Fruit fly (Drosophila melanogaster): Measurements from ENCODE around the gene velo.

Gene velo

dm6 chr3L:6704468-6705056 is 48.0 kb downstream of the velo start, which contains the start of gene CG8519:
Gene CG8519 (plus strand): TSS chr3L:6704860.
- no peak for TF ChIP-seq noc (tag; optimal IDR thresholded peaks at IDR 0.05)

DNA sequence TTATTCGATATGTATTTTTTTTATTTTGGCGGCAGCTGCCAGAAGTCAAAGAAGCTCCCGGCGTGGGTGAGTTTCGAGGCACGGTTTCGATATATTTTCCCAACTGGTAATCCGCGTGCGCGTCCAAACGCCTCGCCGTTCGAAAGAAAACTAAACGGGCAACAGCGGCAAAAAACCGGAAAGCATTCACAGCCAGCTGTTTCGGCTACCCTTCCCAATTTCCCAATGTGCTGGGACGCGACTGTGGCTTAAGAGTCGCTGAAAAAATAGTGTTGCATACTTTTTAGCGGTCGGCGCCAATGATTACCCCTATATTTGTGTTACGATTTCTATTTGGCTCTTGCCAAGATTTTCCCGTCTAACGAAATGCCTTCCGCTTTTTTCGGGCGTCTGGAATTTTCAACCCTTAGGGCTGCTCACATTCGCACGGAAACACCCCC is 49.2 kb downstream of the velo start, which contains the start of gene SP1173:
Gene SP1173 (minus strand): TSS at position 154 of the 440 bp plus-strand sequence.
- no peak for TF ChIP-seq noc (tag; optimal IDR thresholded peaks at IDR 0.05)

DNA sequence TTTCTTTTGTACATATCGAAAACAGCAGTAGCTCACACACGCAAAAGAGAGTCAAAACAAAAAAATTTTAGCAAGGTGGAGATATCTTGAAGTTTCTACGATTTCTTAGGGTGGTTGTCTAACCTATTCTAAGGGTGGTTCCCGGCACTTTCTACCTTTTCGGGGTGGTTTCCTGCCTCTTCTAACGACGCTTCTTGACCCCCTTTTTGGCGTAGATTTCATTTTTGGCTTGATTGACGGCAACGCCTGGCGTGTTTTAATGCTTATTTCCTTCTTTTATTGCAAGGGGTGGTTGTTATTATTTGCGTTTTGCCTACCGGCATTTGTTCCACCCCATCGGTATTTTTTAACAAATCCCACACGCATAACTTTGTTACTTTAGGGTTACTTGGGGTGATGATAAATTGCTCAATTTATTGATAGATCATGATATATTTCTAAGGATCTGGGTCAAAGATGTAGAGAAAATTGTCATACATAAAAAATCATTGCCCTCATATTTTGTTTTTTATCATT is 51.5 kb downstream of the velo start:
- TF ChIP-seq noc (tag; optimal IDR thresholded peaks at IDR 0.05): no peak

DNA sequence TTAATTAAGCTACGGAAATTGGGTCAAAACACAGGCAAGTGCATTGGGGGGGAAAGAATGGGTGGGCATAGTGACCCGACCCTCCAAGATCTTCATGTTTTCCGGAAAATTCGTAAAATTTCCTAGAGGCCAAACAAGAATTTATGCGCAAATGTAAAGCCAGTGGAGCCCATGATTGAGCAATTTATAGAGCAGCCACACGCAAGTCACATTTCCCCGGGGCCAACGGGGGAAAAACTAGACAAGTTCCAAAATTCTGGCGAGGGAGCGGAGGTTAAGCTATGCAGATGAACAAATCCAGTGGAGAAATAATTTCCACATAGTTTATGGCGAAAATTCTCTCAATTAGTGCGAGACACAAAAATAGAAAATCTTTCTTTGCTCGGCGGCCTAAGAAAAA is 55.2 kb downstream of the velo start:
- TF ChIP-seq noc (tag; optimal IDR thresholded peaks at IDR 0.05): no peak
